Fruit fly (Drosophila melanogaster) whole organism, embryonic: Measurements from ENCODE around the gene Rlb1.
A peak's percentile ranks its signal among the peaks of the same experiment; 100 is the strongest.

ENCODE experiments used
- Atf3 ChIP-seq: fragments of 200-800 bp; sonication (Bioruptor generic); optimal IDR thresholded peaks from 3 replicates; lab custom pipeline; 2016; ENCODE audit warnings: missing biosample characterization, missing genetic modification characterization
- Bteb2 ChIP-seq: fragments of 200-800 bp; sonication (Bioruptor generic); optimal IDR thresholded peaks from 2 replicates; lab custom pipeline; 2016; ENCODE audit warnings: missing biosample characterization, missing genetic modification characterization
- CG12299 ChIP-seq: fragments of 200-800 bp; sonication (Bioruptor generic); optimal IDR thresholded peaks from 2 replicates; lab custom pipeline; 2018; ENCODE audit warnings: missing biosample characterization, mild to moderate bottlenecking, missing genetic modification characterization
- CG1832 ChIP-seq: fragments of 200-800 bp; sonication (Bioruptor generic); optimal IDR thresholded peaks from 2 replicates; lab custom pipeline; 2017; ENCODE audit warnings: missing biosample characterization, mild to moderate bottlenecking, missing genetic modification characterization, inconsistent platforms
- CG18599 ChIP-seq: fragments of 200-800 bp; sonication (Bioruptor generic); optimal IDR thresholded peaks from 3 replicates; lab custom pipeline; 2017; ENCODE audit warnings: missing biosample characterization, missing genetic modification characterization, mild to moderate bottlenecking, moderate library complexity, missing genetic modification reagents
- CG2678 ChIP-seq: fragments of 200-800 bp; sonication (Bioruptor generic); optimal IDR thresholded peaks from 3 replicates; lab custom pipeline; 2019; ENCODE audit warnings: missing biosample characterization, mild to moderate bottlenecking, missing genetic modification characterization, moderate library complexity
- CG2712 ChIP-seq: fragments of 200-800 bp; optimal IDR thresholded peaks from 3 replicates; lab custom pipeline; 2019; ENCODE audit warnings: missing biosample characterization, mild to moderate bottlenecking, missing genetic modification characterization, moderate library complexity
- CG2889 ChIP-seq: fragments of 200-800 bp; sonication (Bioruptor generic); IDR thresholded peaks from 3 replicates; pipeline ENCODE4 v1.3.6; 2022; ENCODE audit warnings: missing biosample characterization, missing genetic modification characterization
- CG30403 ChIP-seq: fragments of 200-800 bp; sonication (Bioruptor generic); optimal IDR thresholded peaks from 3 replicates; lab custom pipeline; 2016; ENCODE audit warnings: missing biosample characterization, missing genetic modification characterization
- CG4328 ChIP-seq: fragments of 200-800 bp; sonication (Bioruptor generic); optimal IDR thresholded peaks from 3 replicates; lab custom pipeline; 2017; ENCODE audit warnings: missing biosample characterization, missing genetic modification reagents, missing genetic modification characterization
- CG4424 ChIP-seq: fragments of 200-800 bp; sonication (Bioruptor generic); optimal IDR thresholded peaks from 3 replicates; lab custom pipeline; 2016; ENCODE audit warnings: missing biosample characterization, missing genetic modification characterization
- CG6683 ChIP-seq: fragments of 200-800 bp; sonication (Bioruptor generic); optimal IDR thresholded peaks from 2 replicates; lab custom pipeline; 2017; ENCODE audit warnings: missing biosample characterization, mild to moderate bottlenecking, missing genetic modification characterization, missing genetic modification reagents
- CG6854 ChIP-seq: fragments of 200-800 bp; sonication (Bioruptor generic); optimal IDR thresholded peaks from 3 replicates; lab custom pipeline; 2017; ENCODE audit warnings: missing biosample characterization, mild to moderate bottlenecking, missing genetic modification characterization
- CG7963 ChIP-seq: fragments of 200-800 bp; sonication (Bioruptor generic); IDR thresholded peaks from 3 replicates; pipeline ENCODE4 v1.3.6; 2022; ENCODE audit warnings: missing biosample characterization, missing genetic modification characterization; ENCODE audit not compliant: partially characterized antibody
- CG8089 ChIP-seq: fragments of 200-800 bp; sonication (Bioruptor generic); optimal IDR thresholded peaks from 3 replicates; lab custom pipeline; 2016; ENCODE audit warnings: missing biosample characterization, missing genetic modification characterization
- CG9609 ChIP-seq: fragments of 200-800 bp; sonication (Bioruptor generic); optimal IDR thresholded peaks from 3 replicates; lab custom pipeline; 2016; ENCODE audit warnings: missing biosample characterization, missing genetic modification characterization
- CHES-1-like ChIP-seq: fragments of 200-800 bp; sonication (Bioruptor generic); optimal IDR thresholded peaks from 2 replicates; lab custom pipeline; 2016; ENCODE audit warnings: missing biosample characterization, missing genetic modification characterization
- Dip3 ChIP-seq: fragments of 200-800 bp; sonication (Bioruptor generic); optimal IDR thresholded peaks from 3 replicates; lab custom pipeline; 2016; ENCODE audit warnings: missing biosample characterization, missing genetic modification characterization
- HHEX ChIP-seq: fragments of 200-800 bp; sonication (Bioruptor generic); optimal IDR thresholded peaks from 3 replicates; lab custom pipeline; 2017; ENCODE audit warnings: missing biosample characterization, mild to moderate bottlenecking, missing genetic modification characterization, missing genetic modification reagents
- HLH54F ChIP-seq: fragments of 200-800 bp; sonication (Bioruptor generic); optimal IDR thresholded peaks from 3 replicates; lab custom pipeline; 2016; ENCODE audit warnings: missing biosample characterization, missing genetic modification characterization
- HmgZ ChIP-seq: fragments of 200-800 bp; sonication (Bioruptor generic); optimal IDR thresholded peaks from 2 replicates; lab custom pipeline; 2018; ENCODE audit warnings: missing biosample characterization, mild to moderate bottlenecking, missing genetic modification characterization
- Hr78 ChIP-seq, 2 experiments: fragments of 200-800 bp in 1 of 2; fragments of >200 bp in 1 of 2; sonication (Bioruptor generic) in 1 of 2; optimal IDR thresholded peaks; 2 replicates each; lab custom pipeline; 2017 to 2019; ENCODE audit warnings: missing biosample characterization in 2 of 2, missing genetic modification characterization in 2 of 2, mild to moderate bottlenecking in 1 of 2, moderate library complexity in 1 of 2
- Med ChIP-seq: fragments of 200-800 bp; sonication (Bioruptor generic); peaks from one replicate; lab custom pipeline; 2016; ENCODE audit warnings: missing biosample characterization, missing genetic modification characterization, mild to moderate bottlenecking, inconsistent platforms, moderate library complexity
- Meics ChIP-seq: fragments of 200-800 bp; sonication (Bioruptor generic); optimal IDR thresholded peaks from 2 replicates; lab custom pipeline; 2017; ENCODE audit warnings: missing biosample characterization, mild to moderate bottlenecking, missing genetic modification characterization
- Mes4 ChIP-seq: fragments of 200-800 bp; sonication (Bioruptor generic); optimal IDR thresholded peaks from 2 replicates; lab custom pipeline; 2016; ENCODE audit warnings: missing biosample characterization, missing genetic modification characterization
- Nf-YA ChIP-seq: fragments of 200-800 bp; sonication (Bioruptor generic); IDR thresholded peaks from 2 replicates; pipeline ENCODE4 v1.3.6; 2022; ENCODE audit warnings: missing biosample characterization, missing genetic modification characterization
- Pdp1 ChIP-seq, 2 experiments: fragments of 200-800 bp; sonication (Bioruptor generic); optimal IDR thresholded peaks; 3 replicates each; lab custom pipeline; 2016; ENCODE audit warnings: missing biosample characterization in 2 of 2, missing genetic modification characterization in 2 of 2, mild to moderate bottlenecking in 1 of 2, moderate library complexity in 1 of 2
- Stat92E ChIP-seq, 3 experiments: fragments of >200 bp in 2 of 3; fragments of 200-800 bp in 1 of 3; sonication (Bioruptor generic) in 1 of 3; optimal IDR thresholded peaks; 2 replicates each; lab custom pipeline; 2017 to 2019; ENCODE audit warnings: missing biosample characterization in 3 of 3, missing genetic modification characterization in 3 of 3, mild to moderate bottlenecking in 1 of 3, moderate library complexity in 1 of 3
- Xbp1 ChIP-seq: fragments of 200-800 bp; sonication (Bioruptor generic); optimal IDR thresholded peaks from 3 replicates; lab custom pipeline; 2016; ENCODE audit warnings: missing biosample characterization, mild to moderate bottlenecking, missing genetic modification characterization
- ash1 ChIP-seq: fragments of 200-800 bp; sonication (Bioruptor generic); optimal IDR thresholded peaks from 2 replicates; lab custom pipeline; 2018; ENCODE audit warnings: missing biosample characterization, mild to moderate bottlenecking, missing genetic modification characterization
- az2 ChIP-seq: fragments of 200-800 bp; sonication (Bioruptor generic); optimal IDR thresholded peaks from 3 replicates; lab custom pipeline; 2016; ENCODE audit warnings: missing biosample characterization, missing genetic modification characterization
- cas ChIP-seq: fragments of 200-800 bp; sonication (Bioruptor generic); IDR thresholded peaks from 2 replicates; pipeline ENCODE4 v1.3.6; 2022; ENCODE audit warnings: missing biosample characterization, missing genetic modification characterization
- chn ChIP-seq: fragments of 200-800 bp; sonication (Bioruptor generic); optimal IDR thresholded peaks from 2 replicates; lab custom pipeline; 2016; ENCODE audit warnings: missing biosample characterization, missing genetic modification characterization
- crc ChIP-seq: fragments of 200-800 bp; sonication (Bioruptor generic); optimal IDR thresholded peaks from 2 replicates; lab custom pipeline; 2016; ENCODE audit warnings: missing biosample characterization, missing genetic modification characterization
- cwo ChIP-seq: fragments of 200-800 bp; sonication (Bioruptor generic); optimal IDR thresholded peaks from 3 replicates; lab custom pipeline; 2017; ENCODE audit warnings: missing biosample characterization, missing genetic modification characterization, mild to moderate bottlenecking, moderate library complexity, missing genetic modification reagents
- gfzf ChIP-seq: fragments of 200-800 bp; sonication (Bioruptor generic); optimal IDR thresholded peaks from 2 replicates; lab custom pipeline; 2016; ENCODE audit warnings: missing biosample characterization, mild to moderate bottlenecking, missing genetic modification characterization, moderate library complexity
- gsb-n ChIP-seq: fragments of 200-800 bp; sonication (Bioruptor generic); optimal IDR thresholded peaks from 3 replicates; lab custom pipeline; 2018; ENCODE audit warnings: missing biosample characterization, mild to moderate bottlenecking, missing genetic modification characterization
- ham ChIP-seq: fragments of 200-800 bp; sonication (Bioruptor generic); IDR thresholded peaks from 2 replicates; pipeline ENCODE4 v1.3.6; 2022; ENCODE audit warnings: missing biosample characterization, missing genetic modification characterization
- lola ChIP-seq, 3 experiments: fragments of >200 bp in 2 of 3; fragments of 200-800 bp in 1 of 3; sonication (Bioruptor generic) in 1 of 3; optimal IDR thresholded peaks; 2 replicates each; lab custom pipeline; 2017 to 2019; ENCODE audit warnings: missing biosample characterization in 3 of 3, missing genetic modification characterization in 3 of 3, mild to moderate bottlenecking in 1 of 3, moderate library complexity in 1 of 3
- nerfin-1 ChIP-seq: fragments of 200-800 bp; sonication (Bioruptor generic); optimal IDR thresholded peaks from 3 replicates; lab custom pipeline; 2019; ENCODE audit warnings: missing biosample characterization, mild to moderate bottlenecking, missing genetic modification characterization, moderate library complexity
- nmo ChIP-seq: fragments of 200-800 bp; sonication (Bioruptor generic); optimal IDR thresholded peaks from 2 replicates; lab custom pipeline; 2018; ENCODE audit warnings: missing biosample characterization, mild to moderate bottlenecking, missing genetic modification characterization, moderate library complexity
- pan ChIP-seq, 4 experiments: fragments of >200 bp in 3 of 4; fragments of 200-800 bp in 1 of 4; sonication (Bioruptor generic) in 1 of 4; optimal IDR thresholded peaks in 3 of 4; IDR thresholded peaks in 1 of 4; 2 replicates each; pipeline versions ENCODE4 v1.3.6 to Lab custom; 2017 to 2022; ENCODE audit warnings: missing biosample characterization in 2 of 4, missing genetic modification characterization in 2 of 4, mixed read lengths in 1 of 4
- pum ChIP-seq: fragments of 200-800 bp; sonication (Bioruptor generic); optimal IDR thresholded peaks from 2 replicates; lab custom pipeline; 2016; ENCODE audit warnings: missing biosample characterization, missing genetic modification characterization
- row ChIP-seq: fragments of 200-800 bp; sonication (Bioruptor generic); IDR thresholded peaks from 3 replicates; pipeline ENCODE4 v1.3.6; 2022; ENCODE audit warnings: missing biosample characterization, missing genetic modification characterization
- slbo ChIP-seq: fragments of 200-800 bp; sonication (Bioruptor generic); IDR thresholded peaks from 2 replicates; pipeline ENCODE4 v1.3.6; 2022; ENCODE audit warnings: missing biosample characterization, missing genetic modification characterization
- slp2 ChIP-seq: fragments of 200-800 bp; sonication (Bioruptor generic); optimal IDR thresholded peaks from 2 replicates; lab custom pipeline; 2016; ENCODE audit warnings: missing biosample characterization, missing genetic modification characterization
- stwl ChIP-seq: fragments of 200-800 bp; sonication (Bioruptor generic); optimal IDR thresholded peaks from 3 replicates; lab custom pipeline; 2018; ENCODE audit warnings: missing biosample characterization, mild to moderate bottlenecking, missing genetic modification characterization, moderate library complexity
- vfl ChIP-seq: fragments of 200-800 bp; sonication (Bioruptor generic); optimal IDR thresholded peaks from 2 replicates; lab custom pipeline; 2016; ENCODE audit warnings: missing biosample characterization, missing genetic modification characterization
- vvl ChIP-seq: fragments of 200-800 bp; sonication (Bioruptor generic); IDR thresholded peaks from 2 replicates; pipeline ENCODE4 v1.3.6; 2022; ENCODE audit warnings: missing biosample characterization, missing genetic modification characterization

Gene Rlb1

DNA sequence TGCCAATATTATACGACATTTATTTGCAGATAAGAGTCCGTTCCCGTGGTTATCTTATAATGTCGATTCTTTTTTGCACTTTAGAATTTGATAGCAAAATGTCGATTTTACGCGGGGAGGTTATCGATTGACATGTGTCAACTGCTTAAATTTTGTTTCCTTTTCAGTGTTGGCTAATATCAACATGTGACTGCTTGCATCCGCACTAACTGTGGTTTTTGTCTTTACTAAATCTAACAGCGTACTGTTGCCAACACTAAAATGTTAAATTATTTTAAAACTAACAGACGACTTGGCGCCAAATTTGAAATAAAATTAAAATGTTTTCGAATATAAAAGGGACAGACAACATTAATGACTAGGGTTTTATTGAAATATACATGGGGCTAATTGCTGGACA is 16.4 kb upstream of the Rlb1 start (continued):
- TF ChIP-seq HLH54F (GFP tag; lab: Kevin White, UChicago) (peak; percentile 88), CG2678 (tag; lab: Kevin White, UChicago) (peak; percentile 70), slbo (GFP tag; lab: Robert Waterston, UW) (peak; percentile 92), pum (GFP tag; lab: Kevin White, UChicago) (peak; percentile 70), chn (peak; percentile 67), stwl (tag; lab: Kevin White, UChicago) (peak; percentile 80), Mes4 (GFP tag; lab: Kevin White, UChicago) (peak; percentile 46), gsb-n (tag; lab: Kevin White, UChicago) (peak; percentile 46), CG9609 (GFP tag; lab: Kevin White, UChicago) (peak; percentile 77), row (GFP tag; lab: Robert Waterston, UW) (peak; percentile 9; the same call in 1 of the 3 replicates), vvl (GFP tag; lab: Robert Waterston, UW) (peak; percentile 89), Pdp1 (GFP tag; optimal IDR thresholded peaks at IDR 0.05; lab: Kevin White, UChicago) (peak; percentile 79 to 84), CG8089 (GFP tag; lab: Kevin White, UChicago) (peak; percentile 28), CG1832 (GFP tag; lab: Kevin White, UChicago) (no peak), slp2 (GFP tag; lab: Kevin White, UChicago) (peak; percentile 4), az2 (GFP tag; lab: Kevin White, UChicago) (peak; percentile 50), CG18599 (GFP tag; lab: Kevin White, UChicago) (peak; percentile 75), lola (GFP tag; optimal IDR thresholded peaks at IDR 0.05; lab: Kevin White, UChicago) (peak in 1 of 3 experiments; percentile 27), CG6683 (GFP tag; lab: Kevin White, UChicago) (no peak), Dip3 (GFP tag; lab: Kevin White, UChicago) (peak; percentile 78), CG7963 (peak; percentile 42; the same call in 2 of the 3 replicates), ham (GFP tag; lab: Robert Waterston, UW) (no peak; the same call in 1 of the 2 replicates), Meics (GFP tag; lab: Kevin White, UChicago) (peak; percentile 62), pan (optimal IDR thresholded peaks at IDR 0.05; lab: Kevin White, UChicago) (no peak), pan (GFP tag; optimal IDR thresholded peaks at IDR 0.05 in 1 of 2, IDR thresholded peaks at IDR 0.05 in 1 of 2) (peak in 1 of 2 experiments; percentile 42), CG12299 (tag; lab: Kevin White, UChicago) (peak; percentile 17), gfzf (GFP tag; lab: Kevin White, UChicago) (peak; percentile 54), Hr78 (GFP tag; optimal IDR thresholded peaks at IDR 0.05; lab: Kevin White, UChicago) (peak in 1 of 2 experiments; percentile 2), Atf3 (peak; percentile 40), CG6854 (GFP tag; lab: Kevin White, UChicago) (no peak), Xbp1 (GFP tag; lab: Kevin White, UChicago) (peak; percentile 78), cas (peak; percentile 54; the same call in 1 of the 2 replicates), Med (GFP tag; lab: Kevin White, UChicago) (peak; percentile 99), CHES-1-like (GFP tag; lab: Kevin White, UChicago) (peak; percentile 82), CG2889 (GFP tag; lab: Robert Waterston, UW) (no peak), vfl (GFP tag; lab: Kevin White, UChicago) (peak; percentile 83), CG30403 (GFP tag; lab: Kevin White, UChicago) (peak; percentile 80), HmgZ (tag; lab: Kevin White, UChicago) (peak; percentile 94), Stat92E (GFP tag; optimal IDR thresholded peaks at IDR 0.05; lab: Kevin White, UChicago) (peak in 1 of 3 experiments; percentile 92), crc (GFP tag; lab: Kevin White, UChicago) (peak; percentile 68), CG4424 (GFP tag; lab: Kevin White, UChicago) (peak; percentile 47), Nf-YA (GFP tag; lab: Robert Waterston, UW) (no peak), HHEX (GFP tag; lab: Kevin White, UChicago) (peak; percentile 70), CG2712 (peak; percentile 69), cwo (GFP tag; lab: Kevin White, UChicago) (peak; percentile 42), nerfin-1 (tag; lab: Kevin White, UChicago) (peak; percentile 50), nmo (GFP tag; lab: Kevin White, UChicago) (peak; percentile 78), CG4328 (GFP tag; lab: Kevin White, UChicago) (peak; percentile 36), ash1 (GFP tag; lab: Kevin White, UChicago) (peak; percentile 36), Bteb2 (GFP tag; lab: Kevin White, UChicago) (peak; percentile 81)
